Worm (Caenorhabditis elegans) whole organism, mixed stage, embryonic: Measurements from ENCODE around the gene lgc-20.

Experiments used
- ceh-83 ChIP-seq: fragments of 200-800 bp; sonication (Bioruptor generic); optimal IDR thresholded peaks from 2 replicates; lab custom pipeline; 2018; ENCODE audit warnings: mild to moderate bottlenecking, missing genetic modification characterization, missing compliant biosample characterization
- nhr-28 ChIP-seq: fragments of 150-350 bp; optimal IDR thresholded peaks from 2 replicates; lab custom pipeline; 2014; ENCODE audit warnings: missing biosample characterization, missing genetic modification characterization
- pha-4 ChIP-seq: fragments of 150-350 bp; optimal IDR thresholded peaks from 2 replicates; lab custom pipeline; 2018; ENCODE audit warnings: missing biosample characterization, missing genetic modification reagents, missing genetic modification characterization
- zip-8 ChIP-seq: fragments of 150-350 bp; optimal IDR thresholded peaks from 2 replicates; lab custom pipeline; 2014; ENCODE audit warnings: missing biosample characterization, missing genetic modification characterization

- TF ChIP-seq pha-4 (no peak), nhr-28 (tag; lab: Kevin White, UChicago) (no peak), zip-8 (tag; lab: Kevin White, UChicago) (no peak), ceh-83 (GFP tag; lab: Kevin White, UChicago) (no peak)
Measured at ce11 chrII:11335670-11336069, 7.7 kb downstream of the lgc-20 start.
